Worm (Caenorhabditis elegans) whole organism, L4 larva: ENCODE results near the gene K11H3.5.

Experiments
- D1046.2 ChIP-seq: fragments of 200-800 bp; sonication (Bioruptor generic); IDR thresholded peaks from 2 replicates; pipeline ENCODE4 v1.3.6; 2022; ENCODE audit warnings: missing genetic modification characterization, missing compliant biosample characterization
- F37D6.2 ChIP-seq: sonication (generic microtip); optimal IDR thresholded peaks from 2 replicates; lab custom pipeline; 2016; ENCODE audit warnings: mild to moderate bottlenecking, missing genetic modification characterization, missing compliant biosample characterization
- F49E8.2 ChIP-seq: sonication (generic microtip); optimal IDR thresholded peaks from 2 replicates; lab custom pipeline; 2016; ENCODE audit warnings: missing compliant biosample characterization, mild to moderate bottlenecking, missing genetic modification characterization, borderline replicate concordance
- T20F7.1 ChIP-seq: fragments of 200-800 bp; sonication (Bioruptor generic); optimal IDR thresholded peaks from 2 replicates; lab custom pipeline; 2018; ENCODE audit warnings: mild to moderate bottlenecking, missing genetic modification characterization, missing compliant biosample characterization
- Y48G9A.11 ChIP-seq: fragments of 200-800 bp; sonication (Bioruptor generic); IDR thresholded peaks from 2 replicates; pipeline ENCODE4 v1.3.6; 2022; ENCODE audit warnings: missing genetic modification reagents, missing genetic modification characterization, missing compliant biosample characterization
- ZK337.2 ChIP-seq: fragments of 200-800 bp; sonication (Bioruptor generic); IDR thresholded peaks from 2 replicates; pipeline ENCODE4 v1.3.6; 2022; ENCODE audit warnings: missing genetic modification reagents, missing genetic modification characterization, missing compliant biosample characterization
- aha-1 ChIP-seq: fragments of 150-350 bp; peaks from one replicate; lab custom pipeline; 2014; ENCODE audit warnings: missing biosample characterization, missing genetic modification characterization
- arid-1 ChIP-seq: fragments of 200-800 bp; sonication (Bioruptor generic); conservative IDR thresholded peaks from 2 replicates; pipeline ENCODE4 v1.3.6; 2022; ENCODE audit warnings: missing genetic modification reagents, missing genetic modification characterization, missing compliant biosample characterization
- ceh-28 ChIP-seq: fragments of 150-350 bp; optimal IDR thresholded peaks from 2 replicates; lab custom pipeline; 2014; ENCODE audit warnings: missing biosample characterization, missing genetic modification reagents, missing genetic modification characterization
- ceh-32 ChIP-seq: sonication (generic microtip); optimal IDR thresholded peaks from 2 replicates; lab custom pipeline; 2016; ENCODE audit warnings: mild to moderate bottlenecking, missing genetic modification characterization, missing compliant biosample characterization; ENCODE audit not compliant: poor library complexity
- ceh-62 ChIP-seq: sonication (generic microtip); optimal IDR thresholded peaks from 2 replicates; lab custom pipeline; 2017; ENCODE audit warnings: missing biosample characterization, missing genetic modification characterization
- ces-1 ChIP-seq: fragments of 150-350 bp; sonication (generic microtip); optimal IDR thresholded peaks from 4 replicates; lab custom pipeline; 2014; ENCODE audit warnings: missing biosample characterization, missing genetic modification reagents, missing genetic modification characterization
- dmd-8 ChIP-seq: fragments of 200-800 bp; sonication (Bioruptor generic); IDR thresholded peaks from 2 replicates; pipeline ENCODE4 v1.3.6; 2022; ENCODE audit warnings: missing genetic modification characterization, missing compliant biosample characterization
- dmd-9 ChIP-seq: fragments of 200-800 bp; sonication (Bioruptor generic); IDR thresholded peaks from 2 replicates; pipeline ENCODE4 v1.3.6; 2022; ENCODE audit warnings: missing genetic modification reagents, missing genetic modification characterization, missing compliant biosample characterization
- dpl-1 ChIP-seq: fragments of 150-350 bp; optimal IDR thresholded peaks from 2 replicates; lab custom pipeline; 2014; ENCODE audit warnings: missing biosample characterization, missing genetic modification reagents, missing genetic modification characterization
- egl-27 ChIP-seq: sonication (generic microtip); optimal IDR thresholded peaks from 3 replicates; lab custom pipeline; 2017; ENCODE audit warnings: missing biosample characterization, missing genetic modification reagents, missing genetic modification characterization
- jun-1 ChIP-seq: fragments of 150-350 bp; optimal IDR thresholded peaks from 2 replicates; lab custom pipeline; 2014; ENCODE audit warnings: missing biosample characterization, missing genetic modification reagents, missing genetic modification characterization
- lim-7 ChIP-seq: fragments of 200-800 bp; sonication (Bioruptor generic); IDR thresholded peaks from 2 replicates; pipeline ENCODE4 v1.3.6; 2022; ENCODE audit warnings: missing genetic modification characterization, missing compliant biosample characterization
- lin-29 ChIP-seq: fragments of 200-800 bp; sonication (Bioruptor generic); IDR thresholded peaks from 2 replicates; pipeline ENCODE4 v1.3.6; 2022; ENCODE audit warnings: missing genetic modification reagents, missing genetic modification characterization, missing compliant biosample characterization
- madf-5 ChIP-seq, 2 experiments: fragments of 200-800 bp; sonication (Bioruptor generic); IDR thresholded peaks; 2 replicates each; pipeline ENCODE4 v1.3.6; 2022; ENCODE audit warnings: missing compliant biosample characterization in 2 of 2, missing genetic modification characterization in 2 of 2
- mdt-29 ChIP-seq: fragments of 200-800 bp; sonication (Bioruptor generic); IDR thresholded peaks from 2 replicates; pipeline ENCODE4 v1.3.6; 2022; ENCODE audit warnings: missing genetic modification reagents, missing genetic modification characterization, missing compliant biosample characterization
- mep-1 ChIP-seq: fragments of 150-350 bp; sonication (generic microtip); optimal IDR thresholded peaks from 3 replicates; lab custom pipeline; 2014; ENCODE audit warnings: missing biosample characterization, missing genetic modification characterization
- mes-2 ChIP-seq: sonication (generic microtip); optimal IDR thresholded peaks from 2 replicates; lab custom pipeline; 2016; ENCODE audit warnings: missing genotype, mild to moderate bottlenecking, missing genetic modification characterization, missing compliant biosample characterization; ENCODE audit not compliant: poor library complexity, severe bottlenecking
- mxl-2 ChIP-seq: fragments of 200-800 bp; sonication (Bioruptor generic); conservative IDR thresholded peaks from 2 replicates; pipeline ENCODE4 v1.3.6; 2022; ENCODE audit warnings: missing genetic modification reagents, missing genetic modification characterization, missing compliant biosample characterization
- mxl-3 ChIP-seq: fragments of 200-800 bp; sonication (Bioruptor generic); optimal IDR thresholded peaks from 2 replicates; lab custom pipeline; 2018; ENCODE audit warnings: mild to moderate bottlenecking, missing genetic modification characterization, missing compliant biosample characterization
- nhr-102 ChIP-seq: sonication (generic microtip); optimal IDR thresholded peaks from 2 replicates; lab custom pipeline; 2016; ENCODE audit warnings: mild to moderate bottlenecking, missing genetic modification characterization, moderate library complexity, missing compliant biosample characterization
- nhr-111 ChIP-seq: fragments of 200-800 bp; sonication (Bioruptor generic); optimal IDR thresholded peaks from 2 replicates; lab custom pipeline; 2018; ENCODE audit warnings: mild to moderate bottlenecking, missing genetic modification characterization, missing compliant biosample characterization
- nhr-237 ChIP-seq: sonication (generic microtip); optimal IDR thresholded peaks from 2 replicates; lab custom pipeline; 2017; ENCODE audit warnings: missing biosample characterization, missing genetic modification characterization
- php-3 ChIP-seq: fragments of 200-800 bp; sonication (Bioruptor generic); IDR thresholded peaks from 2 replicates; pipeline ENCODE4 v1.3.6; 2022; ENCODE audit warnings: missing genetic modification reagents, missing genetic modification characterization, missing compliant biosample characterization
- rbr-2 ChIP-seq: sonication (generic microtip); optimal IDR thresholded peaks from 2 replicates; lab custom pipeline; 2016; ENCODE audit warnings: missing genotype, missing genetic modification characterization, missing compliant biosample characterization
- sdz-12 ChIP-seq: fragments of 200-800 bp; sonication (Bioruptor generic); optimal IDR thresholded peaks from 2 replicates; lab custom pipeline; 2018; ENCODE audit warnings: mild to moderate bottlenecking, missing genetic modification characterization, missing compliant biosample characterization
- set-16 ChIP-seq: fragments of 200-800 bp; sonication (Bioruptor generic); IDR thresholded peaks from 2 replicates; pipeline ENCODE4 v1.3.6; 2022; ENCODE audit warnings: missing genetic modification reagents, missing genetic modification characterization, missing compliant biosample characterization
- snpc-4 ChIP-seq: fragments of 150-350 bp; optimal IDR thresholded peaks from 2 replicates; lab custom pipeline; 2014; ENCODE audit warnings: missing biosample characterization, missing genetic modification characterization
- tag-97 ChIP-seq: fragments of 200-800 bp; sonication (Bioruptor generic); IDR thresholded peaks from 2 replicates; pipeline ENCODE4 v1.3.6; 2022; ENCODE audit warnings: missing genetic modification characterization, missing compliant biosample characterization
- unc-39 ChIP-seq: sonication (generic microtip); optimal IDR thresholded peaks from 2 replicates; lab custom pipeline; 2017; ENCODE audit warnings: missing biosample characterization, missing genetic modification characterization
- unc-62 ChIP-seq, 3 experiments: fragments of 150-350 bp in 1 of 3; sonication (generic microtip); optimal IDR thresholded peaks in 2 of 3; peaks in 1 of 3; 1 replicate in 1 of 3; 2 replicates in 2 of 3; lab custom pipeline; 2014 to 2017; ENCODE audit warnings: missing biosample characterization in 3 of 3, missing genetic modification characterization in 3 of 3, missing genetic modification reagents in 3 of 3, missing genotype in 1 of 3
- vab-7 ChIP-seq: fragments of 200-800 bp; sonication (Bioruptor generic); IDR thresholded peaks from 2 replicates; pipeline ENCODE4 v1.3.6; 2022; ENCODE audit warnings: missing genetic modification reagents, missing genetic modification characterization, missing compliant biosample characterization
- zag-1 ChIP-seq: fragments of 150-350 bp; optimal IDR thresholded peaks from 2 replicates; lab custom pipeline; 2014; ENCODE audit warnings: missing biosample characterization, missing genetic modification characterization
- zfp-3 ChIP-seq: fragments of 200-800 bp; sonication (Bioruptor generic); conservative IDR thresholded peaks from 2 replicates; pipeline ENCODE4 v1.3.6; 2022; ENCODE audit warnings: missing genetic modification reagents, missing genetic modification characterization, missing compliant biosample characterization
- zip-11 ChIP-seq: fragments of 200-800 bp; sonication (Bioruptor generic); IDR thresholded peaks from 2 replicates; pipeline ENCODE4 v1.3.6; 2022; ENCODE audit warnings: missing genetic modification characterization, missing compliant biosample characterization
- zip-2 ChIP-seq: fragments of 150-350 bp; optimal IDR thresholded peaks from 2 replicates; lab custom pipeline; 2014; ENCODE audit warnings: missing biosample characterization, missing genetic modification characterization
- ztf-7 ChIP-seq: fragments of 150-350 bp; optimal IDR thresholded peaks from 2 replicates; lab custom pipeline; 2014; ENCODE audit warnings: missing biosample characterization, missing genetic modification characterization

Gene K11H3.5

DNA sequence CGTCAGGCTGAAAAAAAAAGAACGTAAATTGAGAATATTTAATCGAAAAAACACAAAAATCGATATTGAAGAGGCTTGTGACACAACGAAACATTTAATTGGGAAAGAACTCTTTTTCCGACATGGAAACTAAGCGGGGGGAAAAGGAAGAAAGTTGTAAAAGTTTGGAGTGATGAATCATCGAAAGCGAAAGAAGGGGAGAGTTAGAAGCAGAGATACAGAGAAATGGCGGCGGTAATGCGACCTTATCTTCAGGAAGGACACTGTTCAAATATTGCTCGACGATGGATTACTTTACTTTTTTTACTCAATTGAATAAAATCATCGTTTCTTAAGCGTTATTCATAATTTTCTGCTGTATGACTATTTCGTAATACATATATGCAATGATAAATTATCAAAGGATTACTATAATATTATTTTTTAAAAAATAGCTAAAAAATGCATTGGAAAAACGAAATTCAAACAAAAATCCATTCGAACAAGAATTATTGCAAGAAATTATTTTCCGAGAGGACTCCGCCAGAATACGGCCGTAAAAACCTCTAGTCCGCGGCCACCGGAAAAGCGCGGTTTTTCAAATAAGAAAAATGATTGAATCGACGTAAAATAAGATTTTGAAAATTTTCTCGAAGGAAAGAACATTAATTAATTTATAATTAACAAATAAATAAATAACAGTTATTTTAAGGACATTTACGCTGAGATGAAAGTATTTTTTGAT is 24.4 kb downstream of the K11H3.5 start, which contains the start of gene dhhc-4 (continued):
- TF ChIP-seq vab-7 (no peak), mes-2 (tag; lab: Kevin White, UChicago) (peak; percentile 99), dpl-1 (GFP tag; lab: Kevin White, UChicago) (peak; percentile 94), madf-5 (GFP tag; IDR thresholded peaks at IDR 0.05; lab: Robert Waterston, UW) (no peak; a peak in 1 of 4 replicates), rbr-2 (tag; lab: Kevin White, UChicago) (peak; percentile 51), tag-97 (GFP tag; lab: Robert Waterston, UW) (0 out of 2 replicates have a peak, but pooled peaks have one; percentile 58), ceh-28 (no peak), aha-1 (peak; percentile 13), T20F7.1 (peak; percentile 11), mep-1 (tag; lab: Kevin White, UChicago) (peak; percentile 48), mdt-29 (GFP tag; lab: Robert Waterston, UW) (no peak), zfp-3 (GFP tag; lab: Robert Waterston, UW) (0 out of 2 replicates have a peak, but pooled peaks have one; percentile 22), sdz-12 (GFP tag; lab: Kevin White, UChicago) (peak; percentile 54), F37D6.2 (tag; lab: Kevin White, UChicago) (peak; percentile 19), ceh-32 (peak; percentile 19)

DNA sequence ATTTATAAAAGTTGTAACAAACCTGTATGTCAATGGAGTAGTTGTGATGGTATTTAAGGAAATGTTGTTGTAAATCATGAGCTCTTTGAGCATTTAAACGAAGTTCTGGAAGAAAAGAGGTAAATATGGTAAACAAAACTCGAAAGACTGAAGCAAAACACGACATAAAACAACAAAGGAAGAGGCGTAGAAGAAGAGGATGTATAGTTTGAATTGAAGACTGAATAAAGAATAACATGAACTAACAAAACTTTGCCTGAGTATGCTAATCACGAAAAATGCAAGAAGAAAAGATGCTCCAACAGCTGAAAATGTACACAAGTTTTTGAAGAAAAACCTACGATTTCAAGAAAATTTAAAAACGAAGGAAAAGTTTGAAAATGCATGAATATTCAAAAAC is 27.5 kb downstream of the K11H3.5 start, which contains the start of gene ZK757.1:
Gene ZK757.1 (minus strand): TSS at position 101 of the 400 bp plus-strand sequence.
- TF ChIP-seq arid-1 (GFP tag; lab: Robert Waterston, UW) (no peak), ztf-7 (tag; lab: Kevin White, UChicago) (no peak)

DNA sequence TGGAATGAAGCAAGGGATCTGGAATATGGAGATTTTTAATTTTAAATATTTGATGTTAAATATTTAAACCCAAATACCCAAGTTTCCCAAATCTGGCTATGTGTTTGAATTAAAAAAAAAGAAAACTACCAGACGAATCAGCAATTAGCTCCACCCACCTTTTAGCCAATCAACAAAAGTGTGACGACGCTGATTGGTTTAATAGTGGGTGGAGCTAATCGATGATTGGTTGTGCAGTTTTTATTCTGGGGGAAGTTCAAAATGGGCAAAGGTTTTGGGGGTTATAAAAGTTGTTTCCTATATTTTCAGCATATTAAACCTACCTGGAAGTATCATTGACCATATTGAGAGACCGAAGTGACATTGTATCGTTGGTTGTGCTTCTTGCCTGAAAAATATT is 30.9 kb downstream of the K11H3.5 start:
- TF ChIP-seq ceh-62 (tag; lab: Kevin White, UChicago): no peak
- TF ChIP-seq D1046.2: no peak

ce11 chrIII:9876951-9877350 is 33.4 kb downstream of the K11H3.5 start, which contains the start of gene ZK757.10:
ZK757.10 (plus strand) TSS chrIII:9877251.
- no peak for TF ChIP-seq php-3 (GFP tag; lab: Robert Waterston, UW)
- no peak for TF ChIP-seq nhr-237
- no peak for TF ChIP-seq mdt-29 (GFP tag; lab: Robert Waterston, UW)
- TF ChIP-seq nhr-111 (GFP tag; lab: Kevin White, UChicago): no peak
- no peak for TF ChIP-seq Y48G9A.11 (GFP tag; lab: Robert Waterston, UW)
- no peak for TF ChIP-seq lim-7 (GFP tag; lab: Robert Waterston, UW)
- TF ChIP-seq madf-5 (GFP tag; IDR thresholded peaks at IDR 0.05; lab: Robert Waterston, UW): no peak
- no peak for TF ChIP-seq set-16
- no peak for TF ChIP-seq zip-2 (tag; lab: Kevin White, UChicago)
- no peak for TF ChIP-seq ZK337.2 (GFP tag; lab: Robert Waterston, UW)
- no peak for TF ChIP-seq zip-11
- no peak for TF ChIP-seq sdz-12 (GFP tag; lab: Kevin White, UChicago)
- no peak for TF ChIP-seq mxl-2 (GFP tag; lab: Robert Waterston, UW)
- no peak for TF ChIP-seq F49E8.2 (tag; lab: Kevin White, UChicago)
- TF ChIP-seq arid-1 (GFP tag; lab: Robert Waterston, UW): no peak
- TF ChIP-seq unc-39 (tag; lab: Kevin White, UChicago): no peak
- no peak for TF ChIP-seq zag-1 (tag; lab: Kevin White, UChicago)
- no peak for TF ChIP-seq dpl-1 (GFP tag; lab: Kevin White, UChicago)

DNA sequence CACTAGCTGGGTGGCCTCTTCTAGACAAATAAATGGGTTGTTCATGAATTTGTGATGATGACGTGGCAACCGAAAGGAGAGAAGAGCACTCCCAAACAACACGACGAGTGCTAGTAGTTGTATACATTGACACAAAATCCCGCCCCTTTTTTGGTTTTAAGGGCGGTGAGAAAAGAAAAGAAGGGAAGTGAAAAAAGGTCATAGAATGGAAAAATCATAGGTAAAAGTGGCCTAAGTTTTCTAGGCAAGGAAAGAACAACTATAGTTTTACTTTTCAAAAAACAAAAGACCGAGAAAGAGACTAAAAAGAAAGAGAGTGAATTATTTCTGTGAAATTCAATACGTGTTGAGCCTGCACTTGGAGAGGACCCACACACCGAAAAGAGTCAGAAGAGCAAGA is 35.3 kb downstream of the K11H3.5 start, which contains the start of gene ZK757.2:
Gene ZK757.2 (minus strand): TSS at position 101 of the 400 bp plus-strand sequence.
- TF ChIP-seq zfp-3 (GFP tag; lab: Robert Waterston, UW): no peak
- no peak for TF ChIP-seq dmd-8 (GFP tag; lab: Robert Waterston, UW)
- no peak for TF ChIP-seq nhr-102 (tag; lab: Kevin White, UChicago)
- TF ChIP-seq jun-1 (tag; lab: Kevin White, UChicago): no peak
- no peak for TF ChIP-seq F37D6.2 (tag; lab: Kevin White, UChicago)
- no peak for TF ChIP-seq ces-1
- no peak for TF ChIP-seq tag-97 (GFP tag; lab: Robert Waterston, UW)
- no peak for TF ChIP-seq lin-29 (GFP tag; lab: Robert Waterston, UW)
- TF ChIP-seq unc-62 (GFP tag; optimal IDR thresholded peaks at IDR 0.05 in 1 of 2; lab: Kevin White, UChicago): no peak
- TF ChIP-seq unc-62 (tag; optimal IDR thresholded peaks at IDR 0.05; lab: Kevin White, UChicago): no peak
- TF ChIP-seq ceh-28: no peak
- no peak for TF ChIP-seq mxl-3
- no peak for TF ChIP-seq F49E8.2 (tag; lab: Kevin White, UChicago)
- no peak for TF ChIP-seq egl-27 (tag; lab: Kevin White, UChicago)
- no peak for TF ChIP-seq snpc-4 (tag; lab: Kevin White, UChicago)
- TF ChIP-seq dmd-9 (GFP tag; lab: Robert Waterston, UW): no peak
- no peak for TF ChIP-seq zag-1 (tag; lab: Kevin White, UChicago)
- TF ChIP-seq rbr-2 (tag; lab: Kevin White, UChicago): no peak
